Worm (Caenorhabditis elegans): Measurements from ENCODE around the gene nlp-21.

DNA sequence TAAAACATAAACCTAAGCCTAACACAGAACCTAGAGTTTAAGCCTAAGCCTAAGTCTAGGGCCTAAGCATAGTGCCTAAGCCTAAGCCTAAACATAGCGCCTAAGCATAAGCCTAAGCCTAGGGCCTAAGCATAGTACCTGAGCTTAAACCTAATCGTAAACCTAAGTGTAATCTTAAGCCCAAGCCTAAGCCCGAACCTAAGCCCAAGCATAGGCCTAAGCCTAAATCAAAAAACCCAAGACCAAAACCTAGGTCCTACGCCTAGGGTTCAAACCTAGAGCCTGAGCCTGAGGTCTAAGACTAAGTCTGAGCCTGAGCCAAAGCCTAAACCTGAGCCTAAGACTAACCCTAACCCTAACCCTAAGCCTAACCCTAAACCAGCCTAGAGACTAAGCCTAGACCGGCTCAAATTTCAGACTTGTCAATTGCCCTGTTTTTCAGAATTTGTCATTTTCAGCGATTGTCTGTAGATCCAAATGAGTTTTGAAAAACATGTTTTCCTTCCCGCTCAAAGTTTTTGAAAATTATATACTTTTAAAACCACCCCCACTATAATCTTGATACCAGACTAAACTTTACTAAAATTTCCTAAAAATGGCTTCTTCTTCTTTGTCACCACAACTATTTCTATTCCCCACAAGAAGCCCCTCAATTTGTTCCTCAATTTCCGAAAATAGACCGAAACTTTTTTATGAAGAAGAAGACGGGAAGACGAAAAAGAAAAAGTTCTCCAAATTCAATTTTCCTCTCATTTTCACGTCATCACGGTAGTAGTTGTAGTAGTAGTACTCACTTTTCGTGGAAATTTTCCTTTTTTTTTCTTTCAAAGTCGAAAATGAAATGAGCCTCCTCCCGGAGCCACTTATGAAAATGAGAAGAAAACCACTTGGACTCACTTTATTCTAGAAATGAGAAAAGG, 1.2 kb downstream of the nlp-21 start:
- TF ChIP-seq sea-1 (GFP tag; conservative IDR thresholded peaks at IDR 0.05), result no peak
- no peak for TF ChIP-seq ama-1 (optimal IDR thresholded peaks at IDR 0.05)
- TF ChIP-seq F13C5.2 (tag; optimal IDR thresholded peaks at IDR 0.05), result no peak
- TF ChIP-seq ceh-13 (GFP tag; optimal IDR thresholded peaks at IDR 0.05), result no peak
- TF ChIP-seq ceh-36 (tag; optimal IDR thresholded peaks at IDR 0.05), result peak; percentile 20
